Worm (Caenorhabditis elegans) whole organism, L1 larva: ENCODE measurements around the gene cyp-14A2.

ENCODE experiments used
- C04F5.9 ChIP-seq: sonication (generic microtip); optimal IDR thresholded peaks from 2 replicates; lab custom pipeline; 2016; ENCODE audit warnings: missing genetic modification characterization, missing compliant biosample characterization
- C16A3.4 ChIP-seq: fragments of 150-350 bp; optimal IDR thresholded peaks from 2 replicates; lab custom pipeline; 2014; ENCODE audit warnings: missing biosample characterization, missing genetic modification characterization
- aha-1 ChIP-seq: fragments of 150-350 bp; optimal IDR thresholded peaks from 2 replicates; lab custom pipeline; 2014; ENCODE audit warnings: missing biosample characterization, missing genetic modification characterization
- alr-1 ChIP-seq: fragments of 200-800 bp; sonication (Bioruptor generic); optimal IDR thresholded peaks from 2 replicates; lab custom pipeline; 2018; ENCODE audit warnings: borderline replicate concordance, mild to moderate bottlenecking, missing genetic modification characterization, missing compliant biosample characterization
- aly-2 ChIP-seq: fragments of 150-350 bp; optimal IDR thresholded peaks from 2 replicates; lab custom pipeline; 2014; ENCODE audit warnings: missing biosample characterization, missing genetic modification characterization
- ama-1 ChIP-seq: fragments of 150-350 bp; optimal IDR thresholded peaks from 2 replicates; lab custom pipeline; 2014
- ceh-82 ChIP-seq, 3 experiments: fragments of 150-350 bp in 1 of 3; sonication (generic microtip) in 2 of 3; optimal IDR thresholded peaks; 2 replicates each; lab custom pipeline; 2014 to 2017; ENCODE audit warnings: missing biosample characterization in 3 of 3, missing genetic modification characterization in 3 of 3
- ceh-88 ChIP-seq: fragments of 200-800 bp; sonication (Bioruptor generic); IDR thresholded peaks from 2 replicates; pipeline ENCODE4 v1.3.6; 2022; ENCODE audit warnings: missing genetic modification characterization, missing compliant biosample characterization
- ceh-90 ChIP-seq: sonication (generic microtip); optimal IDR thresholded peaks from 2 replicates; lab custom pipeline; 2016; ENCODE audit warnings: missing genetic modification characterization, missing compliant biosample characterization
- dpl-1 ChIP-seq, 3 experiments: fragments of 150-350 bp in 2 of 3; sonication (generic microtip) in 1 of 3; optimal IDR thresholded peaks; 2 replicates each; lab custom pipeline; 2014 to 2017; ENCODE audit warnings: missing biosample characterization in 3 of 3, missing genetic modification characterization in 3 of 3, missing genetic modification reagents in 3 of 3
- dsc-1 ChIP-seq: sonication (generic microtip); optimal IDR thresholded peaks from 2 replicates; lab custom pipeline; 2016; ENCODE audit warnings: mild to moderate bottlenecking, missing genetic modification characterization, missing compliant biosample characterization
- efl-3 ChIP-seq: fragments of 200-800 bp; sonication (Bioruptor generic); optimal IDR thresholded peaks from 2 replicates; lab custom pipeline; 2018; ENCODE audit warnings: mild to moderate bottlenecking, missing genetic modification characterization, missing compliant biosample characterization
- egl-13 ChIP-seq: sonication (generic microtip); optimal IDR thresholded peaks from 2 replicates; lab custom pipeline; 2016; ENCODE audit warnings: missing genotype, missing genetic modification reagents, missing genetic modification characterization, missing compliant biosample characterization
- egl-27 ChIP-seq, 2 experiments: fragments of 150-350 bp in 1 of 2; sonication (generic microtip); optimal IDR thresholded peaks; 3 replicates each; lab custom pipeline; 2017 to 2018; ENCODE audit warnings: missing biosample characterization in 2 of 2, missing genetic modification characterization in 2 of 2, missing genetic modification reagents in 2 of 2
- elt-2 ChIP-seq: sonication (generic microtip); optimal IDR thresholded peaks from 2 replicates; lab custom pipeline; 2016; ENCODE audit warnings: missing genetic modification characterization, mild to moderate bottlenecking, inconsistent platforms, missing compliant biosample characterization, missing genetic modification reagents
- elt-3 ChIP-seq, 6 experiments: fragments of 150-350 bp in 1 of 6; sonication (generic microtip); optimal IDR thresholded peaks; 2 replicates each; lab custom pipeline; 2017 to 2018; ENCODE audit warnings: missing biosample characterization in 6 of 6, missing genetic modification characterization in 6 of 6, inconsistent platforms in 1 of 6
- ets-5 ChIP-seq: fragments of 200-800 bp; sonication (Bioruptor generic); IDR thresholded peaks from 2 replicates; pipeline ENCODE4 v1.3.6; 2022; ENCODE audit warnings: missing genetic modification characterization, missing compliant biosample characterization
- fkh-8 ChIP-seq: sonication (generic microtip); optimal IDR thresholded peaks from 2 replicates; lab custom pipeline; 2016; ENCODE audit warnings: mild to moderate bottlenecking, missing genetic modification characterization, missing compliant biosample characterization
- grh-1 ChIP-seq: fragments of 200-800 bp; sonication (Bioruptor generic); IDR thresholded peaks from 2 replicates; pipeline ENCODE4 v1.3.6; 2022; ENCODE audit warnings: missing genetic modification reagents, missing genetic modification characterization, missing compliant biosample characterization
- hlh-17 ChIP-seq: fragments of 200-800 bp; sonication (Bioruptor generic); optimal IDR thresholded peaks from 2 replicates; lab custom pipeline; 2018; ENCODE audit warnings: missing genetic modification characterization, mild to moderate bottlenecking, missing compliant biosample characterization, moderate library complexity, borderline replicate concordance
- hlh-4 ChIP-seq: sonication (generic microtip); optimal IDR thresholded peaks from 2 replicates; lab custom pipeline; 2016; ENCODE audit warnings: mild to moderate bottlenecking, missing genetic modification characterization, missing compliant biosample characterization
- hpl-2 ChIP-seq: fragments of 150-350 bp; optimal IDR thresholded peaks from 2 replicates; lab custom pipeline; 2014; ENCODE audit warnings: missing biosample characterization, missing genetic modification reagents, missing genetic modification characterization
- irx-1 ChIP-seq: sonication (generic microtip); optimal IDR thresholded peaks from 2 replicates; lab custom pipeline; 2016; ENCODE audit warnings: missing genetic modification characterization, missing compliant biosample characterization
- isw-1 ChIP-seq: fragments of 200-800 bp; sonication (Bioruptor generic); IDR thresholded peaks from 2 replicates; pipeline ENCODE4 v1.3.6; 2022; ENCODE audit warnings: missing genetic modification characterization, missing compliant biosample characterization
- jun-1 ChIP-seq: fragments of 150-350 bp; optimal IDR thresholded peaks from 2 replicates; lab custom pipeline; 2014; ENCODE audit warnings: missing biosample characterization, missing genetic modification reagents, missing genetic modification characterization
- lin-13 ChIP-seq: fragments of 150-350 bp; optimal IDR thresholded peaks from 2 replicates; lab custom pipeline; 2014; ENCODE audit warnings: missing biosample characterization, missing genetic modification reagents, missing genetic modification characterization
- lin-15B ChIP-seq: fragments of 150-350 bp; sonication (generic microtip); optimal IDR thresholded peaks from 3 replicates; lab custom pipeline; 2014; ENCODE audit warnings: missing biosample characterization, missing genetic modification characterization
- lir-3 ChIP-seq: sonication (generic microtip); optimal IDR thresholded peaks from 2 replicates; lab custom pipeline; 2016; ENCODE audit warnings: mild to moderate bottlenecking, missing genetic modification characterization, moderate library complexity, missing compliant biosample characterization; ENCODE audit not compliant: poor library complexity
- lsy-2 ChIP-seq, 2 experiments: fragments of 150-350 bp; optimal IDR thresholded peaks; 2 replicates each; lab custom pipeline; 2014; ENCODE audit warnings: missing biosample characterization in 2 of 2, missing genetic modification characterization in 2 of 2
- mab-9 ChIP-seq: fragments of 200-800 bp; sonication (Bioruptor generic); IDR thresholded peaks from 2 replicates; pipeline ENCODE4 v1.3.6; 2022; ENCODE audit warnings: missing genetic modification reagents, missing genetic modification characterization, missing compliant biosample characterization
- mef-2 ChIP-seq: fragments of 150-350 bp; optimal IDR thresholded peaks from 2 replicates; lab custom pipeline; 2014; ENCODE audit warnings: missing biosample characterization, missing genetic modification characterization
- mep-1 ChIP-seq: fragments of 150-350 bp; optimal IDR thresholded peaks from 2 replicates; lab custom pipeline; 2014; ENCODE audit warnings: missing biosample characterization, missing genetic modification characterization
- nhr-11 ChIP-seq: fragments of 150-350 bp; optimal IDR thresholded peaks from 2 replicates; lab custom pipeline; 2014; ENCODE audit warnings: missing biosample characterization, missing genetic modification characterization
- nhr-12 ChIP-seq: sonication (generic microtip); optimal IDR thresholded peaks from 2 replicates; lab custom pipeline; 2017; ENCODE audit warnings: missing biosample characterization, missing genetic modification characterization
- nhr-47 ChIP-seq: sonication (generic microtip); optimal IDR thresholded peaks from 2 replicates; lab custom pipeline; 2016; ENCODE audit warnings: mild to moderate bottlenecking, missing genetic modification characterization, moderate library complexity, missing compliant biosample characterization
- nhr-71 ChIP-seq: sonication (generic microtip); optimal IDR thresholded peaks from 2 replicates; lab custom pipeline; 2016; ENCODE audit warnings: mild to moderate bottlenecking, missing genetic modification characterization, moderate library complexity, missing compliant biosample characterization
- nhr-76 ChIP-seq: sonication (generic microtip); optimal IDR thresholded peaks from 2 replicates; lab custom pipeline; 2017; ENCODE audit warnings: missing biosample characterization, missing genetic modification characterization
- nhr-77 ChIP-seq: fragments of 150-350 bp; optimal IDR thresholded peaks from 2 replicates; lab custom pipeline; 2014; ENCODE audit warnings: missing biosample characterization, missing genetic modification characterization
- nhr-84 ChIP-seq: sonication (generic microtip); optimal IDR thresholded peaks from 2 replicates; lab custom pipeline; 2017; ENCODE audit warnings: missing biosample characterization, missing genetic modification characterization
- nhr-85 ChIP-seq: sonication (generic microtip); peaks from one replicate; lab custom pipeline; 2016; ENCODE audit warnings: missing genetic modification characterization, inconsistent platforms, missing compliant biosample characterization
- nhr-90 ChIP-seq: sonication (generic microtip); optimal IDR thresholded peaks from 2 replicates; lab custom pipeline; 2016; ENCODE audit warnings: mild to moderate bottlenecking, missing genetic modification characterization, missing compliant biosample characterization; ENCODE audit not compliant: poor library complexity
- pax-3 ChIP-seq: fragments of 200-800 bp; sonication (Bioruptor generic); optimal IDR thresholded peaks from 2 replicates; lab custom pipeline; 2018; ENCODE audit warnings: mild to moderate bottlenecking, missing genetic modification characterization, moderate library complexity, missing compliant biosample characterization
- skn-1 ChIP-seq: fragments of 150-350 bp; optimal IDR thresholded peaks from 2 replicates; lab custom pipeline; 2014; ENCODE audit warnings: missing biosample characterization, missing genetic modification characterization
- snu-23 ChIP-seq: sonication (generic microtip); optimal IDR thresholded peaks from 2 replicates; lab custom pipeline; 2016; ENCODE audit warnings: missing genetic modification characterization, missing compliant biosample characterization
- sox-4 ChIP-seq: sonication (generic microtip); optimal IDR thresholded peaks from 2 replicates; lab custom pipeline; 2016; ENCODE audit warnings: missing genetic modification characterization, missing compliant biosample characterization
- sptf-1 ChIP-seq: fragments of 150-350 bp; optimal IDR thresholded peaks from 2 replicates; lab custom pipeline; 2014; ENCODE audit warnings: missing biosample characterization, missing genetic modification characterization
- unc-30 ChIP-seq: sonication (generic microtip); optimal IDR thresholded peaks from 2 replicates; lab custom pipeline; 2017; ENCODE audit warnings: missing biosample characterization, missing genetic modification characterization
- unc-98 ChIP-seq: fragments of 200-800 bp; sonication (Bioruptor generic); IDR thresholded peaks from 2 replicates; pipeline ENCODE4 v1.3.6; 2022; ENCODE audit warnings: missing genetic modification characterization, missing compliant biosample characterization
- vab-15 ChIP-seq: sonication (generic microtip); optimal IDR thresholded peaks from 2 replicates; lab custom pipeline; 2017; ENCODE audit warnings: missing genotype, mild to moderate bottlenecking, missing genetic modification characterization, missing compliant biosample characterization
- xbp-1 ChIP-seq: sonication (generic microtip); optimal IDR thresholded peaks from 2 replicates; lab custom pipeline; 2016; ENCODE audit warnings: missing genetic modification characterization, missing compliant biosample characterization
- zag-1 ChIP-seq: fragments of 150-350 bp; optimal IDR thresholded peaks from 2 replicates; lab custom pipeline; 2014; ENCODE audit warnings: missing biosample characterization, missing genetic modification characterization
- ztf-11 ChIP-seq, 2 experiments: sonication (generic microtip); optimal IDR thresholded peaks; 2 replicates each; lab custom pipeline; 2016 to 2017; ENCODE audit warnings: missing genetic modification characterization in 2 of 2, missing biosample characterization in 1 of 2, missing compliant biosample characterization in 1 of 2
- ztf-4 ChIP-seq: fragments of 150-350 bp; optimal IDR thresholded peaks from 2 replicates; lab custom pipeline; 2014; ENCODE audit warnings: missing biosample characterization, missing genetic modification characterization

Gene cyp-14A2

ce11 chrX:13251354-13251843 lies 18.1 kb downstream of the cyp-14A2 start:
- TF ChIP-seq mab-9 (0 out of 2 replicates have a peak, but pooled peaks have one; percentile 19), hlh-4 (no peak), zag-1 (tag; lab: Kevin White, UChicago) (no peak), skn-1 (peak; percentile 42), nhr-11 (tag; lab: Kevin White, UChicago) (no peak), lin-13 (GFP tag; lab: Kevin White, UChicago) (peak; percentile 25), hlh-17 (GFP tag; lab: Kevin White, UChicago) (no peak), lsy-2 (tag; optimal IDR thresholded peaks at IDR 0.05; lab: Kevin White, UChicago) (peak; percentile 54 to 66), mep-1 (tag; lab: Kevin White, UChicago) (peak; percentile 85), nhr-90 (tag; lab: Kevin White, UChicago) (peak; percentile 19), vab-15 (tag; lab: Kevin White, UChicago) (peak; percentile 39), nhr-71 (tag; lab: Kevin White, UChicago) (peak; percentile 89), elt-3 (tag; optimal IDR thresholded peaks at IDR 0.05; lab: Kevin White, UChicago) (peak in 2 of 6 experiments; percentile 8 to 28), ceh-90 (no peak), pax-3 (tag; lab: Kevin White, UChicago) (no peak), ets-5 (GFP tag; lab: Robert Waterston, UW) (no peak), dpl-1 (GFP tag; optimal IDR thresholded peaks at IDR 0.05; lab: Kevin White, UChicago) (no peak), jun-1 (tag; lab: Kevin White, UChicago) (peak; percentile 41), nhr-76 (tag; lab: Kevin White, UChicago) (no peak), sptf-1 (tag; lab: Kevin White, UChicago) (no peak), nhr-47 (tag; lab: Kevin White, UChicago) (peak; percentile 69), nhr-84 (tag; lab: Kevin White, UChicago) (no peak), mef-2 (tag; lab: Kevin White, UChicago) (no peak), unc-30 (tag; lab: Kevin White, UChicago) (no peak), dsc-1 (tag; lab: Kevin White, UChicago) (peak; percentile 56), xbp-1 (tag; lab: Kevin White, UChicago) (peak; percentile 62), ztf-11 (tag; optimal IDR thresholded peaks at IDR 0.05; lab: Kevin White, UChicago) (no peak), snu-23 (GFP tag; lab: Kevin White, UChicago) (peak; percentile 84), nhr-85 (peak; percentile 87), lin-15B (tag; lab: Kevin White, UChicago) (no peak), nhr-77 (tag; lab: Kevin White, UChicago) (peak; percentile 44), sox-4 (no peak), efl-3 (GFP tag; lab: Kevin White, UChicago) (no peak), isw-1 (GFP tag; lab: Robert Waterston, UW) (no peak; the same call in none of the 2 replicates), ztf-4 (tag; lab: Kevin White, UChicago) (peak; percentile 9), ceh-88 (GFP tag; lab: Robert Waterston, UW) (no peak), unc-98 (GFP tag; lab: Robert Waterston, UW) (no peak), nhr-12 (no peak), irx-1 (peak; percentile 35), grh-1 (peak; percentile 60), egl-13 (tag; lab: Kevin White, UChicago) (no peak), aha-1 (tag; lab: Kevin White, UChicago) (peak; percentile 26), hpl-2 (GFP tag; lab: Kevin White, UChicago) (no peak), lir-3 (tag; lab: Kevin White, UChicago) (no peak), aly-2 (tag; lab: Kevin White, UChicago) (no peak), elt-2 (tag; lab: Kevin White, UChicago) (no peak), alr-1 (tag; lab: Kevin White, UChicago) (no peak), ceh-82 (tag; optimal IDR thresholded peaks at IDR 0.05; lab: Kevin White, UChicago) (peak; percentile 7 to 65 (median 26)), C16A3.4 (tag; lab: Kevin White, UChicago) (peak; percentile 54), C04F5.9 (tag; lab: Kevin White, UChicago) (no peak), ama-1 (lab: Kevin White, UChicago) (no peak), egl-27 (tag; optimal IDR thresholded peaks at IDR 0.05; lab: Kevin White, UChicago) (peak in 1 of 2 experiments; percentile 63), fkh-8 (tag; lab: Kevin White, UChicago) (peak; percentile 53)
